Worm (Caenorhabditis elegans) whole organism, L1 larva: ENCODE measurements around the gene rpap-3.

Source experiments
- ama-1 ChIP-seq: fragments of 150-350 bp; optimal IDR thresholded peaks from 2 replicates; lab custom pipeline; 2014
- egl-27 ChIP-seq, 2 experiments: fragments of 150-350 bp in 1 of 2; sonication (generic microtip); optimal IDR thresholded peaks; 3 replicates each; lab custom pipeline; 2017 to 2018; ENCODE audit warnings: missing biosample characterization in 2 of 2, missing genetic modification characterization in 2 of 2, missing genetic modification reagents in 2 of 2
- nhr-11 ChIP-seq: fragments of 150-350 bp; optimal IDR thresholded peaks from 2 replicates; lab custom pipeline; 2014; ENCODE audit warnings: missing biosample characterization, missing genetic modification characterization
- nhr-237 ChIP-seq: fragments of 150-350 bp; optimal IDR thresholded peaks from 2 replicates; lab custom pipeline; 2014; ENCODE audit warnings: missing biosample characterization, missing genetic modification characterization
- skn-1 ChIP-seq: fragments of 150-350 bp; optimal IDR thresholded peaks from 2 replicates; lab custom pipeline; 2014; ENCODE audit warnings: missing biosample characterization, missing genetic modification characterization
- ztf-11 ChIP-seq, 2 experiments: sonication (generic microtip); optimal IDR thresholded peaks; 2 replicates each; lab custom pipeline; 2016 to 2017; ENCODE audit warnings: missing genetic modification characterization in 2 of 2, missing biosample characterization in 1 of 2, missing compliant biosample characterization in 1 of 2

ce11 chrIV:7759527-7759926, 19.2 kb downstream of the rpap-3 start, which contains the start of gene dsb-3:
- TF ChIP-seq skn-1 (tag; lab: Kevin White, UChicago) (no peak), egl-27 (tag; optimal IDR thresholded peaks at IDR 0.05; lab: Kevin White, UChicago) (no peak), nhr-237 (tag; lab: Kevin White, UChicago) (no peak), ama-1 (lab: Kevin White, UChicago) (no peak), nhr-11 (tag; lab: Kevin White, UChicago) (no peak), ztf-11 (tag; optimal IDR thresholded peaks at IDR 0.05; lab: Kevin White, UChicago) (no peak)
